Worm (Caenorhabditis elegans): ENCODE results near the gene tcc-1.
"Not testable (repeated sequence)": the region's sequence is repeated elsewhere in the genome, so short reads cannot be mapped to it uniquely, and the experiment has no call there.

ce11 chrV:17897646-17898045 lies 41.9 kb upstream of the tcc-1 start, which contains the start of gene C06H5.13:
- TF ChIP-seq T22C8.4 (GFP tag; IDR thresholded peaks at IDR 0.05); med-1 (GFP tag; optimal IDR thresholded peaks at IDR 0.05; ENCODE audit: insufficient read depth); ztf-29 (GFP tag; IDR thresholded peaks at IDR 0.05); ref-1 (GFP tag; conservative IDR thresholded peaks at IDR 0.05): not testable (repeated sequence)

Data from whole organism, midembryonic.